Worm (Caenorhabditis elegans): ENCODE data around the gene C16C10.4.

ce11 chrIII:4181338-4181737, 10.2 kb downstream of the C16C10.4 start, which contains the start of gene C16C10.1:
- TF ChIP-seq elt-3 (tag; optimal IDR thresholded peaks at IDR 0.05) (no peak), mep-1 (tag; optimal IDR thresholded peaks at IDR 0.05) (no peak), ztf-11 (tag; optimal IDR thresholded peaks at IDR 0.05) (no peak)

Data from whole organism, mixed stage, embryonic.